Fruit fly (Drosophila melanogaster) whole organism, prepupa: ENCODE results near the gene Karl.
A peak's percentile ranks its signal among the peaks of the same experiment; 100 is the strongest.

Source experiments
- Blimp-1 ChIP-seq: fragments of 200-800 bp; sonication (Bioruptor generic); optimal IDR thresholded peaks from 3 replicates; lab custom pipeline; 2017; ENCODE audit warnings: missing biosample characterization, missing genetic modification characterization, mild to moderate bottlenecking, moderate library complexity, missing genetic modification reagents
- CG10631 ChIP-seq: fragments of 200-800 bp; sonication (Bioruptor generic); optimal IDR thresholded peaks from 2 replicates; lab custom pipeline; 2016; ENCODE audit warnings: missing biosample characterization, missing genetic modification characterization
- CG10669 ChIP-seq: fragments of 200-800 bp; sonication (Bioruptor generic); optimal IDR thresholded peaks from 3 replicates; lab custom pipeline; 2018; ENCODE audit warnings: missing biosample characterization, mild to moderate bottlenecking, missing genetic modification characterization, moderate library complexity
- CG11294 ChIP-seq: fragments of 200-800 bp; sonication (Bioruptor generic); IDR thresholded peaks from 2 replicates; pipeline ENCODE4 v1.3.6; 2022; ENCODE audit warnings: missing biosample characterization, missing genetic modification characterization
- CG11762 ChIP-seq: fragments of 200-800 bp; sonication (Bioruptor generic); optimal IDR thresholded peaks from 3 replicates; lab custom pipeline; 2016; ENCODE audit warnings: missing biosample characterization, missing genetic modification characterization; ENCODE audit not compliant: insufficient read depth
- CG11902 ChIP-seq: fragments of 200-800 bp; sonication (Bioruptor generic); optimal IDR thresholded peaks from 3 replicates; lab custom pipeline; 2016; ENCODE audit warnings: missing biosample characterization, missing genetic modification characterization
- CG15336 ChIP-seq: fragments of 200-800 bp; sonication (Bioruptor generic); IDR thresholded peaks from 2 replicates; pipeline ENCODE4 v1.3.6; 2022; ENCODE audit warnings: missing biosample characterization, missing genetic modification characterization
- CG1621 ChIP-seq: fragments of 200-800 bp; sonication (Bioruptor generic); optimal IDR thresholded peaks from 3 replicates; lab custom pipeline; 2018; ENCODE audit warnings: missing biosample characterization, mild to moderate bottlenecking, missing genetic modification characterization
- CG16779 ChIP-seq: fragments of 200-800 bp; sonication (Bioruptor generic); optimal IDR thresholded peaks from 3 replicates; lab custom pipeline; 2017; ENCODE audit warnings: missing biosample characterization, mild to moderate bottlenecking, missing genetic modification characterization
- CG31627 ChIP-seq: fragments of 200-800 bp; sonication (Bioruptor generic); optimal IDR thresholded peaks from 3 replicates; lab custom pipeline; 2016; ENCODE audit warnings: missing biosample characterization, missing genetic modification characterization
- CG32006 ChIP-seq: fragments of 200-800 bp; sonication (Bioruptor generic); optimal IDR thresholded peaks from 3 replicates; lab custom pipeline; 2017; ENCODE audit warnings: missing biosample characterization, mild to moderate bottlenecking, missing genetic modification characterization
- CG34406 ChIP-seq: fragments of 200-800 bp; sonication (Bioruptor generic); optimal IDR thresholded peaks from 3 replicates; lab custom pipeline; 2016; ENCODE audit warnings: missing biosample characterization, missing genetic modification characterization
- CG3919 ChIP-seq: fragments of 200-800 bp; sonication (Bioruptor generic); optimal IDR thresholded peaks from 3 replicates; lab custom pipeline; 2016; ENCODE audit warnings: missing biosample characterization, missing genetic modification characterization
- CG6163 ChIP-seq: fragments of 200-800 bp; sonication (Bioruptor generic); IDR thresholded peaks from 3 replicates; pipeline ENCODE4 v1.3.6; 2022; ENCODE audit warnings: missing biosample characterization, missing genetic modification characterization
- CG6276 ChIP-seq: fragments of 200-800 bp; sonication (Bioruptor generic); optimal IDR thresholded peaks from 2 replicates; lab custom pipeline; 2017; ENCODE audit warnings: missing biosample characterization, mild to moderate bottlenecking, missing genetic modification characterization
- CG6792 ChIP-seq: fragments of 200-800 bp; sonication (Bioruptor generic); optimal IDR thresholded peaks from 3 replicates; lab custom pipeline; 2016; ENCODE audit warnings: missing biosample characterization, missing genetic modification characterization
- CG6808 ChIP-seq: fragments of 200-800 bp; sonication (Bioruptor generic); optimal IDR thresholded peaks from 3 replicates; lab custom pipeline; 2017; ENCODE audit warnings: missing biosample characterization, missing genetic modification characterization, mild to moderate bottlenecking, moderate library complexity, missing genetic modification reagents
- CG6854 ChIP-seq: fragments of 200-800 bp; sonication (Bioruptor generic); optimal IDR thresholded peaks from 2 replicates; lab custom pipeline; 2017; ENCODE audit warnings: missing biosample characterization, mild to moderate bottlenecking, missing genetic modification characterization
- CG7368 ChIP-seq: fragments of 200-800 bp; sonication (Bioruptor generic); optimal IDR thresholded peaks from 3 replicates; lab custom pipeline; 2016; ENCODE audit warnings: missing biosample characterization, missing genetic modification characterization
- CG8119 ChIP-seq: fragments of 200-800 bp; sonication (Bioruptor generic); IDR thresholded peaks from 3 replicates; pipeline ENCODE4 v1.3.6; 2022; ENCODE audit warnings: missing biosample characterization, missing genetic modification characterization
- CG8319 ChIP-seq: fragments of 200-800 bp; sonication (Bioruptor generic); optimal IDR thresholded peaks from 3 replicates; lab custom pipeline; 2016; ENCODE audit warnings: missing biosample characterization, missing genetic modification characterization
- CG8632 ChIP-seq: fragments of 200-800 bp; sonication (Bioruptor generic); optimal IDR thresholded peaks from 3 replicates; lab custom pipeline; 2016; ENCODE audit warnings: missing biosample characterization, missing genetic modification characterization
- Eip75B ChIP-seq: fragments of 200-800 bp; sonication (Bioruptor generic); optimal IDR thresholded peaks from 3 replicates; lab custom pipeline; 2016; ENCODE audit warnings: missing biosample characterization, missing genetic modification characterization
- Eip78C ChIP-seq: fragments of 200-800 bp; sonication (Bioruptor generic); peaks from one replicate; lab custom pipeline; 2016; ENCODE audit warnings: missing biosample characterization, missing genetic modification characterization
- Gug ChIP-seq: fragments of 200-800 bp; sonication (Bioruptor generic); IDR thresholded peaks from 2 replicates; pipeline ENCODE4 v1.3.6; 2022; ENCODE audit warnings: missing biosample characterization, missing genetic modification characterization
- Hr38 ChIP-seq: sonication (Bioruptor generic); optimal IDR thresholded peaks from 2 replicates; lab custom pipeline; 2016; ENCODE audit warnings: missing biosample characterization, missing genetic modification characterization
- Hr39 ChIP-seq: fragments of 200-800 bp; sonication (Bioruptor generic); optimal IDR thresholded peaks from 2 replicates; lab custom pipeline; 2016; ENCODE audit warnings: missing biosample characterization, missing genetic modification characterization
- Hr4 ChIP-seq: fragments of 200-800 bp; sonication (Bioruptor generic); optimal IDR thresholded peaks from 3 replicates; lab custom pipeline; 2016; ENCODE audit warnings: missing biosample characterization, missing genetic modification characterization
- Lpt ChIP-seq: fragments of 200-800 bp; sonication (Bioruptor generic); optimal IDR thresholded peaks from 3 replicates; lab custom pipeline; 2016; ENCODE audit warnings: missing biosample characterization, missing genetic modification characterization
- Met ChIP-seq: fragments of 200-800 bp; sonication (Bioruptor generic); optimal IDR thresholded peaks from 3 replicates; lab custom pipeline; 2016; ENCODE audit warnings: missing biosample characterization, missing genetic modification characterization
- OdsH ChIP-seq: fragments of 200-800 bp; sonication (Bioruptor generic); optimal IDR thresholded peaks from 3 replicates; lab custom pipeline; 2016; ENCODE audit warnings: missing biosample characterization, missing genetic modification characterization
- Smox ChIP-seq: fragments of 200-800 bp; sonication (Bioruptor generic); optimal IDR thresholded peaks from 3 replicates; lab custom pipeline; 2016; ENCODE audit warnings: missing biosample characterization, missing genetic modification characterization
- achi ChIP-seq: fragments of 200-800 bp; sonication (Bioruptor generic); optimal IDR thresholded peaks from 3 replicates; lab custom pipeline; 2016; ENCODE audit warnings: missing biosample characterization, missing genetic modification characterization
- dac ChIP-seq: fragments of 200-800 bp; sonication (Bioruptor generic); optimal IDR thresholded peaks from 2 replicates; lab custom pipeline; 2017; ENCODE audit warnings: missing biosample characterization, mild to moderate bottlenecking, missing genetic modification characterization
- eg ChIP-seq: fragments of 200-800 bp; sonication (Bioruptor generic); IDR thresholded peaks from 3 replicates; pipeline ENCODE4 v1.3.6; 2022; ENCODE audit warnings: missing biosample characterization, missing genetic modification characterization
- esn ChIP-seq: fragments of 200-800 bp; sonication (Bioruptor generic); optimal IDR thresholded peaks from 2 replicates; lab custom pipeline; 2016; ENCODE audit warnings: missing biosample characterization, mild to moderate bottlenecking, missing genetic modification characterization, moderate library complexity
- fd59A ChIP-seq: fragments of 200-800 bp; sonication (Bioruptor generic); optimal IDR thresholded peaks from 2 replicates; lab custom pipeline; 2017; ENCODE audit warnings: missing biosample characterization, mild to moderate bottlenecking, missing genetic modification characterization, missing genetic modification reagents
- fd85E ChIP-seq: fragments of 200-800 bp; sonication (Bioruptor generic); optimal IDR thresholded peaks from 3 replicates; lab custom pipeline; 2016; ENCODE audit warnings: missing biosample characterization, missing genetic modification characterization
- lz ChIP-seq: fragments of 200-800 bp; sonication (Bioruptor generic); optimal IDR thresholded peaks from 3 replicates; lab custom pipeline; 2016; ENCODE audit warnings: missing biosample characterization, missing genetic modification characterization
- salr ChIP-seq, 2 experiments: fragments of 200-800 bp; sonication (Bioruptor generic); optimal IDR thresholded peaks; 3 replicates each; lab custom pipeline; 2016 to 2018; ENCODE audit warnings: missing biosample characterization in 2 of 2, missing genetic modification characterization in 2 of 2, mild to moderate bottlenecking in 1 of 2
- spab ChIP-seq: fragments of 200-800 bp; sonication (Bioruptor generic); optimal IDR thresholded peaks from 2 replicates; lab custom pipeline; 2017; ENCODE audit warnings: missing biosample characterization, mild to moderate bottlenecking, missing genetic modification characterization, missing genetic modification reagents
- ss ChIP-seq, 2 experiments: fragments of 200-800 bp; sonication (Bioruptor generic); optimal IDR thresholded peaks; 2 replicates in 1 of 2; 3 replicates in 1 of 2; lab custom pipeline; 2017 to 2018; ENCODE audit warnings: mild to moderate bottlenecking in 2 of 2, missing biosample characterization in 2 of 2, missing genetic modification characterization in 2 of 2, moderate library complexity in 1 of 2
- svp ChIP-seq: fragments of 200-800 bp; sonication (Bioruptor generic); peaks from one replicate; lab custom pipeline; 2016; ENCODE audit warnings: missing biosample characterization, missing genetic modification characterization
- topi ChIP-seq: fragments of 200-800 bp; sonication (Bioruptor generic); optimal IDR thresholded peaks from 3 replicates; lab custom pipeline; 2016; ENCODE audit warnings: missing biosample characterization, missing genetic modification characterization
- vri ChIP-seq: fragments of 200-800 bp; sonication (Bioruptor generic); optimal IDR thresholded peaks from 3 replicates; lab custom pipeline; 2016; ENCODE audit warnings: missing biosample characterization, mild to moderate bottlenecking, missing genetic modification characterization

Karl gene

dm6 chrX:11820284-11821075 is 33.3 kb downstream of the Karl start (continued):
- TF ChIP-seq Hr39 (GFP tag; lab: Kevin White, UChicago) = peak; percentile 61
- TF ChIP-seq CG11902 (GFP tag; lab: Kevin White, UChicago) = no peak
- peak; percentile 53 for TF ChIP-seq Met (GFP tag; lab: Kevin White, UChicago)
- peak; percentile 50 for TF ChIP-seq Eip75B (GFP tag; lab: Kevin White, UChicago)
- peak; percentile 77 for TF ChIP-seq Lpt (GFP tag; lab: Kevin White, UChicago)
- peak; percentile 66 for TF ChIP-seq CG3919 (GFP tag; lab: Kevin White, UChicago)
- TF ChIP-seq Gug (GFP tag; lab: Robert Waterston, UW) = peak; percentile 76
- TF ChIP-seq fd85E (GFP tag; lab: Kevin White, UChicago) = no peak
- no peak for TF ChIP-seq CG6854 (GFP tag; lab: Kevin White, UChicago)
- TF ChIP-seq CG1621 (tag; lab: Kevin White, UChicago) = no peak
- TF ChIP-seq Hr4 (GFP tag; lab: Kevin White, UChicago) = peak; percentile 86
- TF ChIP-seq CG11762 = peak; percentile 48
- no peak for TF ChIP-seq CG16779 (tag; lab: Kevin White, UChicago)
- peak; percentile 39 for TF ChIP-seq Smox (GFP tag; lab: Kevin White, UChicago)
- TF ChIP-seq CG6808 (GFP tag; lab: Kevin White, UChicago) = peak; percentile 0
- peak; percentile 93 for TF ChIP-seq CG32006 (GFP tag; lab: Kevin White, UChicago)
- peak; percentile 85 for TF ChIP-seq dac (GFP tag; lab: Kevin White, UChicago)
- peak; percentile 49 for TF ChIP-seq CG31627 (GFP tag; lab: Kevin White, UChicago)
- peak; percentile 22 for TF ChIP-seq CG34406
- peak; percentile 84; the same call in 1 of the 2 replicates for TF ChIP-seq CG11294
- TF ChIP-seq CG8319 (GFP tag; lab: Kevin White, UChicago) = no peak
- peak; percentile 60 for TF ChIP-seq esn (GFP tag; lab: Kevin White, UChicago)
- TF ChIP-seq Blimp-1 = no peak
- peak; percentile 7 for TF ChIP-seq vri
- TF ChIP-seq lz (GFP tag; lab: Kevin White, UChicago) = peak; percentile 58

- TF ChIP-seq fd85E (GFP tag; lab: Kevin White, UChicago) (no peak), Gug (GFP tag; lab: Robert Waterston, UW) (no peak), topi (GFP tag; lab: Kevin White, UChicago) (peak; percentile 12), Hr4 (GFP tag; lab: Kevin White, UChicago) (peak; percentile 39), fd59A (GFP tag; lab: Kevin White, UChicago) (no peak), CG6163 (GFP tag; lab: Robert Waterston, UW) (peak; percentile 49; the same call in 1 of the 3 replicates), spab (GFP tag; lab: Kevin White, UChicago) (no peak), OdsH (GFP tag; lab: Kevin White, UChicago) (peak; percentile 11), CG34406 (peak; percentile 20), CG6276 (GFP tag; lab: Kevin White, UChicago) (peak; percentile 36), ss (GFP tag; optimal IDR thresholded peaks at IDR 0.05; lab: Kevin White, UChicago) (peak in 1 of 2 experiments; percentile 8), CG7368 (GFP tag; lab: Kevin White, UChicago) (no peak), dac (GFP tag; lab: Kevin White, UChicago) (no peak), CG15336 (GFP tag; lab: Robert Waterston, UW) (no peak), salr (GFP tag; optimal IDR thresholded peaks at IDR 0.05; lab: Kevin White, UChicago) (no peak), CG10669 (peak; percentile 4), CG3919 (GFP tag; lab: Kevin White, UChicago) (peak; percentile 14), esn (GFP tag; lab: Kevin White, UChicago) (peak; percentile 23), Smox (GFP tag; lab: Kevin White, UChicago) (no peak), eg (GFP tag; lab: Robert Waterston, UW) (peak; percentile 59; the same call in 1 of the 3 replicates), lz (GFP tag; lab: Kevin White, UChicago) (peak; percentile 44), CG10631 (no peak), Hr38 (GFP tag; lab: Kevin White, UChicago) (no peak), CG6792 (no peak), CG11762 (no peak), CG6854 (GFP tag; lab: Kevin White, UChicago) (no peak), Met (GFP tag; lab: Kevin White, UChicago) (no peak), CG6808 (GFP tag; lab: Kevin White, UChicago) (no peak), CG11902 (GFP tag; lab: Kevin White, UChicago) (no peak), CG8119 (GFP tag; lab: Robert Waterston, UW) (peak; percentile 54; the same call in 2 of the 3 replicates), Eip78C (GFP tag; lab: Kevin White, UChicago) (peak; percentile 54), CG8632 (GFP tag; lab: Kevin White, UChicago) (no peak), svp (GFP tag; lab: Kevin White, UChicago) (peak; percentile 60), vri (peak; percentile 20), achi (GFP tag; lab: Kevin White, UChicago) (peak; percentile 21), CG32006 (GFP tag; lab: Kevin White, UChicago) (peak; percentile 24), CG1621 (tag; lab: Kevin White, UChicago) (no peak)
These were observed 34.8 kb downstream of the Karl start for dm6 chrX:11821946-11822345.
